Worm (Caenorhabditis elegans) whole organism, L3 larva: ENCODE results near the gene C29H12.2.
A peak's percentile ranks its signal among the peaks of the same experiment; 100 is the strongest.

Experiments
- R02D3.7 ChIP-seq: fragments of 150-350 bp; optimal IDR thresholded peaks from 2 replicates; lab custom pipeline; 2014; ENCODE audit warnings: missing biosample characterization, missing genetic modification characterization
- ZK546.5 ChIP-seq: sonication (generic microtip); optimal IDR thresholded peaks from 2 replicates; lab custom pipeline; 2017; ENCODE audit warnings: missing biosample characterization, missing genetic modification characterization
- aly-2 ChIP-seq: fragments of 150-350 bp; optimal IDR thresholded peaks from 2 replicates; lab custom pipeline; 2014; ENCODE audit warnings: missing biosample characterization, missing genetic modification characterization
- ceh-16 ChIP-seq: sonication (generic microtip); optimal IDR thresholded peaks from 2 replicates; lab custom pipeline; 2017; ENCODE audit warnings: missing biosample characterization, missing genetic modification characterization
- ceh-28 ChIP-seq: fragments of 150-350 bp; optimal IDR thresholded peaks from 2 replicates; lab custom pipeline; 2014; ENCODE audit warnings: missing biosample characterization, missing genetic modification reagents, missing genetic modification characterization
- ceh-82 ChIP-seq: fragments of 150-350 bp; optimal IDR thresholded peaks from 2 replicates; lab custom pipeline; 2014; ENCODE audit warnings: missing biosample characterization, missing genetic modification characterization
- ceh-9 ChIP-seq: sonication (generic microtip); optimal IDR thresholded peaks from 2 replicates; lab custom pipeline; 2018; ENCODE audit warnings: missing biosample characterization, missing genetic modification characterization
- daf-12 ChIP-seq: fragments of 150-350 bp; optimal IDR thresholded peaks from 2 replicates; lab custom pipeline; 2014; ENCODE audit warnings: missing biosample characterization, missing genetic modification reagents, missing genetic modification characterization
- egl-5 ChIP-seq: fragments of 150-350 bp; optimal IDR thresholded peaks from 2 replicates; lab custom pipeline; 2017; ENCODE audit warnings: missing biosample characterization, missing genetic modification reagents, missing genetic modification characterization, inconsistent platforms
- elt-2 ChIP-seq: sonication (generic microtip); optimal IDR thresholded peaks from 2 replicates; lab custom pipeline; 2016; ENCODE audit warnings: missing genetic modification reagents, mild to moderate bottlenecking, missing genetic modification characterization, missing compliant biosample characterization
- elt-3 ChIP-seq, 3 experiments: fragments of 150-350 bp in 1 of 3; sonication (generic microtip) in 2 of 3; optimal IDR thresholded peaks; 2 replicates in 2 of 3; 4 replicates in 1 of 3; lab custom pipeline; 2014 to 2017; ENCODE audit warnings: missing biosample characterization in 3 of 3, missing genetic modification characterization in 3 of 3
- eor-1 ChIP-seq, 2 experiments: fragments of 150-350 bp; optimal IDR thresholded peaks; 2 replicates each; lab custom pipeline; 2014 to 2018; ENCODE audit warnings: missing biosample characterization in 2 of 2, missing genetic modification characterization in 2 of 2
- fkh-10 ChIP-seq: sonication (generic microtip); optimal IDR thresholded peaks from 2 replicates; lab custom pipeline; 2017; ENCODE audit warnings: missing biosample characterization, missing genetic modification reagents, missing genetic modification characterization
- fkh-2 ChIP-seq: fragments of 150-350 bp; optimal IDR thresholded peaks from 2 replicates; lab custom pipeline; 2014; ENCODE audit warnings: missing biosample characterization, missing genetic modification reagents, missing genetic modification characterization
- hmg-11 ChIP-seq: sonication (generic microtip); optimal IDR thresholded peaks from 2 replicates; lab custom pipeline; 2016; ENCODE audit warnings: missing genetic modification characterization, missing compliant biosample characterization
- jun-1 ChIP-seq: fragments of 150-350 bp; optimal IDR thresholded peaks from 2 replicates; lab custom pipeline; 2014; ENCODE audit warnings: missing biosample characterization, missing genetic modification reagents, missing genetic modification characterization
- lin-39 ChIP-seq: fragments of 150-350 bp; optimal IDR thresholded peaks from 2 replicates; lab custom pipeline; 2018; ENCODE audit warnings: missing biosample characterization, missing genetic modification reagents, missing genetic modification characterization
- mdl-1 ChIP-seq: fragments of 150-350 bp; optimal IDR thresholded peaks from 2 replicates; lab custom pipeline; 2014; ENCODE audit warnings: missing biosample characterization, missing genetic modification characterization
- nhr-11 ChIP-seq: fragments of 150-350 bp; optimal IDR thresholded peaks from 2 replicates; lab custom pipeline; 2014; ENCODE audit warnings: missing biosample characterization, missing genetic modification characterization
- nhr-12 ChIP-seq: fragments of 150-350 bp; optimal IDR thresholded peaks from 2 replicates; lab custom pipeline; 2014; ENCODE audit warnings: missing biosample characterization, missing genetic modification characterization
- nhr-23 ChIP-seq: fragments of 150-350 bp; optimal IDR thresholded peaks from 2 replicates; lab custom pipeline; 2014; ENCODE audit warnings: missing biosample characterization, missing genetic modification reagents, missing genetic modification characterization
- nhr-237 ChIP-seq: fragments of 150-350 bp; optimal IDR thresholded peaks from 2 replicates; lab custom pipeline; 2014; ENCODE audit warnings: missing biosample characterization, missing genetic modification characterization
- nhr-25 ChIP-seq: sonication (generic microtip); optimal IDR thresholded peaks from 2 replicates; lab custom pipeline; 2017; ENCODE audit warnings: missing biosample characterization, missing genetic modification characterization
- nhr-28 ChIP-seq: fragments of 150-350 bp; optimal IDR thresholded peaks from 2 replicates; lab custom pipeline; 2014; ENCODE audit warnings: missing biosample characterization, missing genetic modification characterization
- nhr-43 ChIP-seq: sonication (generic microtip); optimal IDR thresholded peaks from 2 replicates; lab custom pipeline; 2016; ENCODE audit warnings: mild to moderate bottlenecking, missing genetic modification characterization, missing compliant biosample characterization; ENCODE audit not compliant: poor library complexity, severe bottlenecking
- nhr-76 ChIP-seq: fragments of 150-350 bp; sonication (generic microtip); optimal IDR thresholded peaks from 5 replicates; lab custom pipeline; 2014; ENCODE audit warnings: missing biosample characterization, missing genetic modification characterization
- nhr-77 ChIP-seq: fragments of 150-350 bp; optimal IDR thresholded peaks from 2 replicates; lab custom pipeline; 2014; ENCODE audit warnings: missing biosample characterization, missing genetic modification characterization
- pha-4 ChIP-seq: fragments of 150-350 bp; optimal IDR thresholded peaks from 2 replicates; lab custom pipeline; 2014; ENCODE audit warnings: missing biosample characterization, missing genetic modification reagents, missing genetic modification characterization
- pqm-1 ChIP-seq: fragments of 150-350 bp; optimal IDR thresholded peaks from 2 replicates; lab custom pipeline; 2017; ENCODE audit warnings: missing biosample characterization, missing genetic modification characterization, inconsistent platforms
- skn-1 ChIP-seq: fragments of 150-350 bp; optimal IDR thresholded peaks from 2 replicates; lab custom pipeline; 2014; ENCODE audit warnings: missing biosample characterization, missing genetic modification characterization
- snpc-4 ChIP-seq: fragments of 150-350 bp; optimal IDR thresholded peaks from 2 replicates; lab custom pipeline; 2014; ENCODE audit warnings: missing biosample characterization, missing genetic modification characterization
- tbx-2 ChIP-seq: sonication (generic microtip); optimal IDR thresholded peaks from 2 replicates; lab custom pipeline; 2016; ENCODE audit warnings: mild to moderate bottlenecking, missing genetic modification characterization, missing compliant biosample characterization
- unc-62 ChIP-seq: fragments of 150-350 bp; sonication (generic microtip); optimal IDR thresholded peaks from 4 replicates; lab custom pipeline; 2014; ENCODE audit warnings: missing biosample characterization, missing genetic modification reagents, missing genetic modification characterization

The C29H12.2 gene

ce11 chrII:6168714-6169113 is 45.1 kb downstream of the C29H12.2 start:
- TF ChIP-seq tbx-2 (tag; lab: Kevin White, UChicago) (no peak), nhr-77 (no peak), ceh-82 (no peak), eor-1 (tag; optimal IDR thresholded peaks at IDR 0.05; lab: Kevin White, UChicago) (no peak), elt-3 (tag; optimal IDR thresholded peaks at IDR 0.05; lab: Kevin White, UChicago) (no peak), ZK546.5 (tag; lab: Kevin White, UChicago) (no peak), nhr-76 (tag; lab: Kevin White, UChicago) (no peak), fkh-10 (no peak), fkh-2 (no peak), unc-62 (GFP tag; lab: Kevin White, UChicago) (no peak), nhr-43 (no peak), skn-1 (tag; lab: Kevin White, UChicago) (no peak), snpc-4 (tag; lab: Kevin White, UChicago) (no peak), pha-4 (tag; lab: Kevin White, UChicago) (no peak), hmg-11 (no peak), ceh-16 (tag; lab: Kevin White, UChicago) (no peak), daf-12 (tag; lab: Kevin White, UChicago) (no peak)

- TF ChIP-seq R02D3.7 (tag; lab: Kevin White, UChicago) (no peak), jun-1 (no peak), ZK546.5 (tag; lab: Kevin White, UChicago) (no peak), ceh-16 (tag; lab: Kevin White, UChicago) (no peak), mdl-1 (tag; lab: Kevin White, UChicago) (no peak), fkh-2 (no peak), nhr-23 (tag; lab: Kevin White, UChicago) (no peak), nhr-237 (tag; lab: Kevin White, UChicago) (no peak), nhr-43 (no peak), eor-1 (tag; optimal IDR thresholded peaks at IDR 0.05; lab: Kevin White, UChicago) (no peak), tbx-2 (tag; lab: Kevin White, UChicago) (no peak), nhr-77 (no peak)
Observed at ce11 chrII:6169156-6169555, 45.5 kb downstream of the C29H12.2 start, which contains the start of gene hst-3.1. Gene hst-3.1, minus strand, starts transcription at chrII:6169256.

- TF ChIP-seq mdl-1 (tag; lab: Kevin White, UChicago) (no peak), egl-5 (tag; lab: Kevin White, UChicago) (peak; percentile 54), lin-39 (tag; lab: Kevin White, UChicago) (peak; percentile 10), aly-2 (tag; lab: Kevin White, UChicago) (no peak), ceh-9 (no peak)
- TF ChIP-seq, all 47 proteins: peak for 2
Observed at ce11 chrII:6170236-6170635, 46.6 kb downstream of the C29H12.2 start.

- TF ChIP-seq nhr-12 (tag; lab: Kevin White, UChicago): no peak
- no peak for TF ChIP-seq nhr-28 (tag; lab: Kevin White, UChicago)
- TF ChIP-seq unc-62 (GFP tag; lab: Kevin White, UChicago): no peak
- no peak for TF ChIP-seq nhr-25 (tag; lab: Kevin White, UChicago)
- TF ChIP-seq nhr-11 (tag; lab: Kevin White, UChicago): no peak
- no peak for TF ChIP-seq ceh-16 (tag; lab: Kevin White, UChicago)
- no peak for TF ChIP-seq pqm-1 (tag; lab: Kevin White, UChicago)
- no peak for TF ChIP-seq eor-1 (tag; optimal IDR thresholded peaks at IDR 0.05; lab: Kevin White, UChicago)
- TF ChIP-seq daf-12 (tag; lab: Kevin White, UChicago): no peak
- TF ChIP-seq tbx-2 (tag; lab: Kevin White, UChicago): no peak
- TF ChIP-seq ceh-9: no peak
- no peak for TF ChIP-seq nhr-76 (tag; lab: Kevin White, UChicago)
- TF ChIP-seq ceh-28 (tag; lab: Kevin White, UChicago): no peak
- no peak for TF ChIP-seq hmg-11
- no peak for TF ChIP-seq pha-4 (tag; lab: Kevin White, UChicago)
- TF ChIP-seq mdl-1 (tag; lab: Kevin White, UChicago): no peak
- no peak for TF ChIP-seq elt-2 (tag; lab: Kevin White, UChicago)
Observed at ce11 chrII:6171228-6171627, 47.6 kb downstream of the C29H12.2 start, which contains the start of gene F40H3.3. Gene F40H3.3, plus strand, starts transcription at chrII:6171507.

ce11 chrII:6173400-6173799 is 49.8 kb downstream of the C29H12.2 start, which contains the start of gene F40H3.2:
Gene F40H3.2, plus strand, starts transcription at chrII:6173649.
- peak; percentile 8 for TF ChIP-seq nhr-25 (tag; lab: Kevin White, UChicago)
- no peak for TF ChIP-seq nhr-11 (tag; lab: Kevin White, UChicago)
- TF ChIP-seq, all 47 proteins: peak for 1
